Fruit fly (Drosophila melanogaster) whole organism, embryonic: Measurements from ENCODE around the gene mRpS23.
A peak's percentile ranks its signal among the peaks of the same experiment; 100 is the strongest.

Experiments used
- Aef1 ChIP-seq: fragments of 200-800 bp; sonication (Bioruptor generic); IDR thresholded peaks from 3 replicates; pipeline ENCODE4 v1.3.6; 2022; ENCODE audit warnings: missing biosample characterization, missing genetic modification characterization
- Bteb2 ChIP-seq: fragments of 200-800 bp; sonication (Bioruptor generic); optimal IDR thresholded peaks from 2 replicates; lab custom pipeline; 2016; ENCODE audit warnings: missing biosample characterization, missing genetic modification characterization
- CG10147 ChIP-seq: fragments of 200-800 bp; sonication (Bioruptor generic); optimal IDR thresholded peaks from 2 replicates; lab custom pipeline; 2019; ENCODE audit warnings: missing biosample characterization, mild to moderate bottlenecking, missing genetic modification characterization, moderate library complexity
- CG1024 ChIP-seq: fragments of 200-800 bp; sonication (Bioruptor generic); IDR thresholded peaks from 2 replicates; pipeline ENCODE4 v1.3.6; 2022; ENCODE audit warnings: missing biosample characterization, missing genetic modification characterization
- CG11504 ChIP-seq: fragments of 200-800 bp; sonication (Bioruptor generic); optimal IDR thresholded peaks from 3 replicates; lab custom pipeline; 2019; ENCODE audit warnings: missing biosample characterization, mild to moderate bottlenecking, missing genetic modification characterization, moderate library complexity
- CG1233 ChIP-seq: fragments of 200-800 bp; sonication (Bioruptor generic); optimal IDR thresholded peaks from 4 replicates; lab custom pipeline; 2018; ENCODE audit warnings: missing biosample characterization, mild to moderate bottlenecking, missing genetic modification characterization
- CG12744 ChIP-seq: fragments of 200-800 bp; sonication (Bioruptor generic); optimal IDR thresholded peaks from 2 replicates; lab custom pipeline; 2016; ENCODE audit warnings: missing biosample characterization, missing genetic modification characterization
- CG13424 ChIP-seq: fragments of 200-800 bp; sonication (Bioruptor generic); optimal IDR thresholded peaks from 2 replicates; lab custom pipeline; 2019; ENCODE audit warnings: missing biosample characterization, mild to moderate bottlenecking, missing genetic modification characterization, moderate library complexity
- CG1647 ChIP-seq: fragments of 200-800 bp; sonication (Bioruptor generic); optimal IDR thresholded peaks from 3 replicates; lab custom pipeline; 2016; ENCODE audit warnings: missing biosample characterization, missing genetic modification characterization
- CG18599 ChIP-seq: fragments of 200-800 bp; sonication (Bioruptor generic); optimal IDR thresholded peaks from 3 replicates; lab custom pipeline; 2017; ENCODE audit warnings: missing biosample characterization, missing genetic modification characterization, mild to moderate bottlenecking, moderate library complexity, missing genetic modification reagents
- CG18619 ChIP-seq: fragments of 200-800 bp; sonication (Bioruptor generic); optimal IDR thresholded peaks from 3 replicates; lab custom pipeline; 2017; ENCODE audit warnings: missing biosample characterization, mild to moderate bottlenecking, missing genetic modification characterization
- CG4730 ChIP-seq: fragments of 200-800 bp; sonication (Bioruptor generic); IDR thresholded peaks from 2 replicates; pipeline ENCODE4 v1.3.6; 2022; ENCODE audit warnings: missing biosample characterization, missing genetic modification characterization
- CG4820 ChIP-seq: fragments of 200-800 bp; sonication (Bioruptor generic); optimal IDR thresholded peaks from 3 replicates; lab custom pipeline; 2016; ENCODE audit warnings: missing biosample characterization, missing genetic modification characterization
- CG5245 ChIP-seq: fragments of 200-800 bp; sonication (Bioruptor generic); optimal IDR thresholded peaks from 3 replicates; lab custom pipeline; 2016; ENCODE audit warnings: missing biosample characterization, missing genetic modification characterization
- CG6683 ChIP-seq: fragments of 200-800 bp; sonication (Bioruptor generic); optimal IDR thresholded peaks from 2 replicates; lab custom pipeline; 2017; ENCODE audit warnings: missing biosample characterization, mild to moderate bottlenecking, missing genetic modification characterization, missing genetic modification reagents
- CG7271 ChIP-seq: fragments of 200-800 bp; sonication (Bioruptor generic); optimal IDR thresholded peaks from 2 replicates; lab custom pipeline; 2018; ENCODE audit warnings: missing biosample characterization, mild to moderate bottlenecking, missing genetic modification characterization, moderate library complexity
- CG7928 ChIP-seq: fragments of 200-800 bp; sonication (Bioruptor generic); optimal IDR thresholded peaks from 2 replicates; lab custom pipeline; 2017; ENCODE audit warnings: missing biosample characterization, mild to moderate bottlenecking, missing genetic modification characterization
- CG8359 ChIP-seq: fragments of 200-800 bp; sonication (Bioruptor generic); optimal IDR thresholded peaks from 2 replicates; lab custom pipeline; 2017; ENCODE audit warnings: missing biosample characterization, mild to moderate bottlenecking, missing genetic modification characterization, borderline replicate concordance
- CG8924 ChIP-seq: fragments of 200-800 bp; optimal IDR thresholded peaks from 3 replicates; lab custom pipeline; 2019; ENCODE audit warnings: missing biosample characterization, mild to moderate bottlenecking, missing genetic modification characterization, moderate library complexity
- Camta ChIP-seq: fragments of 200-800 bp; sonication (Bioruptor generic); optimal IDR thresholded peaks from 2 replicates; lab custom pipeline; 2016; ENCODE audit warnings: missing biosample characterization, missing genetic modification characterization
- D ChIP-seq, 2 experiments: fragments of 200-800 bp in 1 of 2; fragments of >200 bp in 1 of 2; sonication (Bioruptor generic) in 1 of 2; optimal IDR thresholded peaks; 2 replicates in 1 of 2; 3 replicates in 1 of 2; lab custom pipeline; 2017; ENCODE audit warnings: mild to moderate bottlenecking in 1 of 2, missing biosample characterization in 1 of 2, missing genetic modification characterization in 1 of 2, missing genetic modification reagents in 1 of 2
- D19A ChIP-seq: fragments of 200-800 bp; optimal IDR thresholded peaks from 3 replicates; lab custom pipeline; 2019; ENCODE audit warnings: missing biosample characterization, mild to moderate bottlenecking, missing genetic modification characterization, moderate library complexity
- Dip2 ChIP-seq: fragments of 200-800 bp; sonication (Bioruptor generic); IDR thresholded peaks from 2 replicates; pipeline ENCODE4 v1.3.6; 2022; ENCODE audit warnings: missing biosample characterization, missing genetic modification characterization
- HHEX ChIP-seq: fragments of 200-800 bp; sonication (Bioruptor generic); optimal IDR thresholded peaks from 3 replicates; lab custom pipeline; 2017; ENCODE audit warnings: missing biosample characterization, mild to moderate bottlenecking, missing genetic modification characterization, missing genetic modification reagents
- HLH54F ChIP-seq: fragments of 200-800 bp; sonication (Bioruptor generic); optimal IDR thresholded peaks from 3 replicates; lab custom pipeline; 2016; ENCODE audit warnings: missing biosample characterization, missing genetic modification characterization
- Kr ChIP-seq: fragments of 200-800 bp; sonication (Bioruptor generic); optimal IDR thresholded peaks from 2 replicates; lab custom pipeline; 2017; ENCODE audit warnings: missing biosample characterization, mild to moderate bottlenecking, missing genetic modification characterization
- Lhr ChIP-seq: fragments of 200-800 bp; sonication (Bioruptor generic); optimal IDR thresholded peaks from 3 replicates; lab custom pipeline; 2017; ENCODE audit warnings: mild to moderate bottlenecking, missing biosample characterization, missing genetic modification reagents, missing genetic modification characterization
- MBD-R2 ChIP-seq: fragments of 200-800 bp; sonication (Bioruptor generic); IDR thresholded peaks from 2 replicates; pipeline ENCODE4 v1.3.6; 2022; ENCODE audit warnings: missing biosample characterization, missing genetic modification characterization
- Med ChIP-seq: fragments of 200-800 bp; sonication (Bioruptor generic); peaks from one replicate; lab custom pipeline; 2016; ENCODE audit warnings: missing biosample characterization, missing genetic modification characterization, mild to moderate bottlenecking, inconsistent platforms, moderate library complexity
- NC2α ChIP-seq: fragments of 200-800 bp; sonication (Bioruptor generic); optimal IDR thresholded peaks from 2 replicates; lab custom pipeline; 2016; ENCODE audit warnings: missing biosample characterization, missing genetic modification characterization
- Scr ChIP-seq: fragments of 200-800 bp; sonication (Bioruptor generic); IDR thresholded peaks from 2 replicates; pipeline ENCODE4 v1.3.6; 2022; ENCODE audit warnings: missing biosample characterization, missing genetic modification characterization; ENCODE audit not compliant: partially characterized antibody
- Six4 ChIP-seq: fragments of 200-800 bp; sonication (Bioruptor generic); optimal IDR thresholded peaks from 2 replicates; lab custom pipeline; 2016; ENCODE audit warnings: missing biosample characterization, missing genetic modification characterization
- Sox102F ChIP-seq: fragments of 200-800 bp; sonication (Bioruptor generic); optimal IDR thresholded peaks from 2 replicates; lab custom pipeline; 2018; ENCODE audit warnings: missing biosample characterization, mild to moderate bottlenecking, missing genetic modification characterization, moderate library complexity
- Ssrp ChIP-seq: fragments of 200-800 bp; sonication (Bioruptor generic); optimal IDR thresholded peaks from 2 replicates; lab custom pipeline; 2018; ENCODE audit warnings: missing biosample characterization, mild to moderate bottlenecking, missing genetic modification characterization, moderate library complexity
- ase ChIP-seq: fragments of 200-800 bp; sonication (Bioruptor generic); IDR thresholded peaks from 3 replicates; pipeline ENCODE4 v1.3.6; 2022; ENCODE audit warnings: missing biosample characterization, missing genetic modification characterization
- br ChIP-seq: fragments of >200 bp; optimal IDR thresholded peaks from 2 replicates; lab custom pipeline; 2017
- crol ChIP-seq: fragments of 200-800 bp; sonication (Bioruptor generic); IDR thresholded peaks from 2 replicates; pipeline ENCODE4 v1.3.6; 2022; ENCODE audit warnings: missing biosample characterization, missing genetic modification characterization
- en ChIP-seq: fragments of 200-800 bp; sonication (Bioruptor generic); optimal IDR thresholded peaks from 2 replicates; lab custom pipeline; 2016; ENCODE audit warnings: missing biosample characterization, missing genetic modification characterization
- exex ChIP-seq: fragments of 200-800 bp; sonication (Bioruptor generic); optimal IDR thresholded peaks from 4 replicates; lab custom pipeline; 2018; ENCODE audit warnings: missing biosample characterization, mild to moderate bottlenecking, missing genetic modification characterization, moderate library complexity
- fd3F ChIP-seq: fragments of 200-800 bp; sonication (Bioruptor generic); optimal IDR thresholded peaks from 2 replicates; lab custom pipeline; 2018; ENCODE audit warnings: missing biosample characterization, mild to moderate bottlenecking, missing genetic modification characterization, moderate library complexity
- fd96Cb ChIP-seq: fragments of 200-800 bp; sonication (Bioruptor generic); optimal IDR thresholded peaks from 2 replicates; lab custom pipeline; 2018; ENCODE audit warnings: missing biosample characterization, mild to moderate bottlenecking, missing genetic modification characterization, moderate library complexity
- luna ChIP-seq: fragments of 200-800 bp; sonication (Bioruptor generic); optimal IDR thresholded peaks from 2 replicates; lab custom pipeline; 2016; ENCODE audit warnings: missing biosample characterization, missing genetic modification characterization
- otp ChIP-seq: fragments of 200-800 bp; sonication (Bioruptor generic); IDR thresholded peaks from 3 replicates; pipeline ENCODE4, ENCODE4 v1.3.6; 2022; ENCODE audit warnings: missing biosample characterization, missing genetic modification characterization
- pb ChIP-seq: fragments of 200-800 bp; sonication (Bioruptor generic); optimal IDR thresholded peaks from 3 replicates; lab custom pipeline; 2016; ENCODE audit warnings: missing biosample characterization, missing genetic modification characterization
- ranshi ChIP-seq: fragments of 200-800 bp; sonication (Bioruptor generic); IDR thresholded peaks from 2 replicates; pipeline ENCODE4 v1.3.6; 2022; ENCODE audit warnings: missing biosample characterization, missing genetic modification characterization
- salm ChIP-seq: fragments of 200-800 bp; sonication (Bioruptor generic); optimal IDR thresholded peaks from 2 replicates; lab custom pipeline; 2018; ENCODE audit warnings: missing biosample characterization, mild to moderate bottlenecking, missing genetic modification characterization
- slp2 ChIP-seq: fragments of 200-800 bp; sonication (Bioruptor generic); optimal IDR thresholded peaks from 2 replicates; lab custom pipeline; 2016; ENCODE audit warnings: missing biosample characterization, missing genetic modification characterization
- tio ChIP-seq: fragments of 200-800 bp; sonication (Bioruptor generic); optimal IDR thresholded peaks from 2 replicates; lab custom pipeline; 2017; ENCODE audit warnings: missing biosample characterization, missing genetic modification characterization, inconsistent platforms
- ttk ChIP-seq: fragments of 200-800 bp; sonication (Bioruptor generic); IDR thresholded peaks from 2 replicates; pipeline ENCODE4 v2.1.2; 2022; ENCODE audit warnings: missing biosample characterization, missing genetic modification characterization
- vfl ChIP-seq: fragments of 200-800 bp; sonication (Bioruptor generic); optimal IDR thresholded peaks from 2 replicates; lab custom pipeline; 2016; ENCODE audit warnings: missing biosample characterization, missing genetic modification characterization

Gene mRpS23

DNA sequence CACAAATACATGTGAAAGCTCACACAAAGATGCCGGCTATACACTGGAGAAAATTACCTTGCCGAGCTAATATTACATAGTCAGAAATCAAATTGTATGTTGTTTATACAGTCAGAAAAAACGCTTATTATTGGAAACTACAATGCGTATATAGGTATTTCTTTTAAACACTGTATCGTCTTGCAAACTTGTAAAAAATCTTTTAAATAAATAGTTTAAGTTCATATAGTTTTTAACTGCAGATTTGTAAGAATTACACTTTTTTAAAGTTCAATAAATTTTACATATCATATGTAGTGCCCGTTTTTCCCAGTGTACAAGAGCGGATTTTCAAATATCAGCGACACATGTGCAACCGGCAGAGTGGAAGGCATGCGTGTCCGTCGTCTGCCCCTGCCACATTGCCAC, 4.9 kb upstream of the mRpS23 start (continued):
- TF ChIP-seq Camta (peak; percentile 91), fd3F (GFP tag; lab: Kevin White, UChicago) (peak; percentile 70), salm (tag; lab: Kevin White, UChicago) (peak; percentile 67), exex (tag; lab: Kevin White, UChicago) (no peak), CG4730 (GFP tag; lab: Robert Waterston, UW) (0 out of 2 replicates have a peak, but pooled peaks have one; percentile 46), luna (GFP tag; lab: Kevin White, UChicago) (no peak), otp (peak; percentile 67; the same call in 2 of the 3 replicates), D19A (tag; lab: Kevin White, UChicago) (peak; percentile 85), Aef1 (GFP tag; lab: Robert Waterston, UW) (peak; percentile 74), CG12744 (GFP tag; lab: Kevin White, UChicago) (peak; percentile 66), crol (GFP tag; lab: Robert Waterston, UW) (0 out of 2 replicates have a peak, but pooled peaks have one; percentile 45), MBD-R2 (GFP tag; lab: Robert Waterston, UW) (0 out of 2 replicates have a peak, but pooled peaks have one; percentile 41), ranshi (peak; percentile 70), CG1233 (GFP tag; lab: Kevin White, UChicago) (peak; percentile 36), pb (GFP tag; lab: Kevin White, UChicago) (peak; percentile 18), D (optimal IDR thresholded peaks at IDR 0.05; lab: Kevin White, UChicago) (no peak), D (GFP tag; optimal IDR thresholded peaks at IDR 0.05; lab: Kevin White, UChicago) (peak; percentile 69), Ssrp (tag; lab: Kevin White, UChicago) (peak; percentile 95), slp2 (GFP tag; lab: Kevin White, UChicago) (peak; percentile 80), CG18599 (GFP tag; lab: Kevin White, UChicago) (peak; percentile 81), Sox102F (GFP tag; lab: Kevin White, UChicago) (peak; percentile 90), CG1647 (GFP tag; lab: Kevin White, UChicago) (peak; percentile 85), fd96Cb (tag; lab: Kevin White, UChicago) (peak; percentile 83), Kr (GFP tag; lab: Kevin White, UChicago) (no peak), CG8924 (tag; lab: Kevin White, UChicago) (peak; percentile 89), CG10147 (GFP tag; lab: Kevin White, UChicago) (peak; percentile 90), CG13424 (peak; percentile 83), Six4 (GFP tag; lab: Kevin White, UChicago) (peak; percentile 72), en (peak; percentile 83), CG7271 (no peak), ase (GFP tag; lab: Robert Waterston, UW) (peak; percentile 53; the same call in 1 of the 3 replicates), CG1024 (GFP tag; lab: Robert Waterston, UW) (peak; percentile 66; the same call in 1 of the 2 replicates), HHEX (GFP tag; lab: Kevin White, UChicago) (peak; percentile 61), NC2α (peak; percentile 61), CG6683 (peak; percentile 29), CG18619 (GFP tag; lab: Kevin White, UChicago) (peak; percentile 82), Bteb2 (peak; percentile 72), CG5245 (peak; percentile 85), Scr (GFP tag; lab: Robert Waterston, UW) (no peak), CG11504 (tag; lab: Kevin White, UChicago) (peak; percentile 95), vfl (GFP tag; lab: Kevin White, UChicago) (peak; percentile 13), Lhr (GFP tag; lab: Kevin White, UChicago) (peak; percentile 63), Med (GFP tag; lab: Kevin White, UChicago) (peak; percentile 95), tio (GFP tag; lab: Kevin White, UChicago) (peak; percentile 69), CG8359 (GFP tag; lab: Kevin White, UChicago) (peak; percentile 60), ttk (peak; percentile 65), HLH54F (GFP tag; lab: Kevin White, UChicago) (peak; percentile 58), CG4820 (GFP tag; lab: Kevin White, UChicago) (peak; percentile 92), CG7928 (GFP tag; lab: Kevin White, UChicago) (peak; percentile 8), br (no peak), Dip2 (GFP tag; lab: Robert Waterston, UW) (0 out of 2 replicates have a peak, but pooled peaks have one; percentile 24)
